Fruit fly (Drosophila melanogaster) whole organism, embryonic: Measurements from ENCODE around the gene CG15877.
A peak's percentile ranks its signal among the peaks of the same experiment; 100 is the strongest.

Experiments used
- CG10543 ChIP-seq: fragments of 200-800 bp; sonication (Bioruptor generic); optimal IDR thresholded peaks from 3 replicates; lab custom pipeline; 2017; ENCODE audit warnings: missing biosample characterization, mild to moderate bottlenecking, missing genetic modification characterization, moderate library complexity
- CG12744 ChIP-seq: fragments of 200-800 bp; sonication (Bioruptor generic); optimal IDR thresholded peaks from 2 replicates; lab custom pipeline; 2016; ENCODE audit warnings: missing biosample characterization, missing genetic modification characterization
- CG14860 ChIP-seq: fragments of 200-800 bp; sonication (Bioruptor generic); IDR thresholded peaks from 3 replicates; pipeline ENCODE4 v1.3.6; 2022; ENCODE audit warnings: missing biosample characterization, missing genetic modification characterization; ENCODE audit not compliant: partially characterized antibody
- CG32532 ChIP-seq: fragments of 200-800 bp; sonication (Bioruptor generic); IDR thresholded peaks from 2 replicates; pipeline ENCODE4 v1.3.6; 2022; ENCODE audit warnings: missing biosample characterization, missing genetic modification characterization
- CG4730 ChIP-seq: fragments of 200-800 bp; sonication (Bioruptor generic); IDR thresholded peaks from 2 replicates; pipeline ENCODE4 v1.3.6; 2022; ENCODE audit warnings: missing biosample characterization, missing genetic modification characterization
- CG4854 ChIP-seq: fragments of 200-800 bp; sonication (Bioruptor generic); optimal IDR thresholded peaks from 2 replicates; lab custom pipeline; 2016; ENCODE audit warnings: missing biosample characterization, missing genetic modification characterization, inconsistent platforms
- HmgD ChIP-seq: fragments of 200-800 bp; sonication (Bioruptor generic); optimal IDR thresholded peaks from 3 replicates; lab custom pipeline; 2016; ENCODE audit warnings: missing biosample characterization, missing genetic modification characterization
- Hr39 ChIP-seq: fragments of >200 bp; optimal IDR thresholded peaks from 2 replicates; lab custom pipeline; 2017
- dan ChIP-seq: fragments of 200-800 bp; sonication (Bioruptor generic); IDR thresholded peaks from 2 replicates; pipeline ENCODE4 v1.3.6; 2022; ENCODE audit warnings: missing biosample characterization, missing genetic modification characterization
- pita ChIP-seq: fragments of 200-800 bp; sonication (Bioruptor generic); optimal IDR thresholded peaks from 2 replicates; lab custom pipeline; 2017; ENCODE audit warnings: missing biosample characterization, mild to moderate bottlenecking, missing genetic modification characterization
- slbo ChIP-seq: fragments of 200-800 bp; sonication (Bioruptor generic); IDR thresholded peaks from 2 replicates; pipeline ENCODE4 v1.3.6; 2022; ENCODE audit warnings: missing biosample characterization, missing genetic modification characterization
- toy ChIP-seq: fragments of 200-800 bp; sonication (Bioruptor generic); IDR thresholded peaks from 2 replicates; pipeline ENCODE4 v1.3.6; 2022; ENCODE audit warnings: missing biosample characterization, missing genetic modification characterization
- tx ChIP-seq: fragments of 200-800 bp; sonication (Bioruptor generic); optimal IDR thresholded peaks from 2 replicates; lab custom pipeline; 2016; ENCODE audit warnings: missing biosample characterization, missing genetic modification characterization
- vfl ChIP-seq: fragments of 200-800 bp; sonication (Bioruptor generic); optimal IDR thresholded peaks from 2 replicates; lab custom pipeline; 2016; ENCODE audit warnings: missing biosample characterization, missing genetic modification characterization

DNA sequence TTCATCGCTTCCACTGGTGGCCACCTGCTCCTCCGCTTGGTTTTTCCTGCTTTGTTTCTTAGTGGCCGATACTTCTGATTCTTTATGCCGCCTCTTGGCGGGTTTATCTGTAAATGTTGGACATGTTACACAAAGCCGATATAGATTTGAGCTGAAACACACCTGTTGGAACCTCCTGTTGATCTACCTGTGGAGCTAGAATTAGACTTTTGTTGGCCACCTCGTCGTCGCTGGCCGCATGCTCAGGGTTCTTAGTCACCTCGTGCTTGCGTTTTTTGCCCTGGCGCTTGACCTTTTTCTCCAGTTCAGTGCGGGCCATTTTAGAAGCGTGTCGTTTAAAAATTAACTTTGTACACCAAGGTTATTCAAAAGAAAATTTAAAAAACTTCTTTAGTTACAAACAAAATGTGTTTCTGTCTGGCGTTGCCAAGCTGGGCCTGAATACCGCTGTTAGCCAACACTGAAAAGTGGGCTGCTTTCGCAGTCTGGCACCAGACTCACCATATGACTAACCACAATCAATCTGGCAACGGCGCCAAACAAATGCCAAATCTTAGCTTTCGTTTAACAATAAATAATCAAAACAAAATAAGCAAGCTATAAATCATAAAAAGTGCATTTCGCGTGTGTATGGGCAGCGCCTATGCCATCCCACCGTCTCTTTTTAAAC lies at the start of gene CG15877, which contains the start of gene Svil:
- no peak for TF ChIP-seq vfl
- no peak; the same call in 2 of the 3 replicates for TF ChIP-seq CG14860 (GFP tag; lab: Robert Waterston, UW)
- TF ChIP-seq toy (GFP tag; lab: Robert Waterston, UW), result no peak
- no peak for TF ChIP-seq pita
- no peak for TF ChIP-seq CG4730 (GFP tag; lab: Robert Waterston, UW)
- no peak for TF ChIP-seq CG12744 (GFP tag; lab: Kevin White, UChicago)
- TF ChIP-seq CG32532, result peak; percentile 12; the same call in 1 of the 2 replicates
- no peak for TF ChIP-seq tx (GFP tag; lab: Kevin White, UChicago)
- TF ChIP-seq HmgD, result no peak
- no peak for TF ChIP-seq CG4854 (GFP tag; lab: Kevin White, UChicago)
- peak; percentile 55; the same call in 1 of the 2 replicates for TF ChIP-seq slbo
- no peak for TF ChIP-seq dan
- TF ChIP-seq Hr39 (lab: Kevin White, UChicago), result no peak
- TF ChIP-seq CG10543, result no peak
